Worm (Caenorhabditis elegans) whole organism, mixed stage, embryonic: ENCODE data around the gene unc-43.

Source experiments
- M03D4.4 ChIP-seq: sonication (generic microtip); optimal IDR thresholded peaks from 2 replicates; lab custom pipeline; 2017; ENCODE audit warnings: mild to moderate bottlenecking, missing genetic modification characterization, missing compliant biosample characterization
- bed-3 ChIP-seq: fragments of 200-800 bp; sonication (Bioruptor generic); optimal IDR thresholded peaks from 3 replicates; lab custom pipeline; 2018; ENCODE audit warnings: mild to moderate bottlenecking, missing genetic modification characterization, moderate library complexity, missing compliant biosample characterization
- blmp-1 ChIP-seq: fragments of 150-350 bp; optimal IDR thresholded peaks from 2 replicates; lab custom pipeline; 2014; ENCODE audit warnings: missing biosample characterization, missing genetic modification characterization
- ceh-39 ChIP-seq: fragments of 150-350 bp; optimal IDR thresholded peaks from 2 replicates; lab custom pipeline; 2014; ENCODE audit warnings: missing biosample characterization, missing genetic modification characterization
- ceh-43 ChIP-seq: fragments of 200-800 bp; sonication (Bioruptor generic); optimal IDR thresholded peaks from 2 replicates; lab custom pipeline; 2018; ENCODE audit warnings: mild to moderate bottlenecking, missing genetic modification characterization, moderate library complexity, missing compliant biosample characterization
- ceh-83 ChIP-seq: fragments of 200-800 bp; sonication (Bioruptor generic); optimal IDR thresholded peaks from 2 replicates; lab custom pipeline; 2018; ENCODE audit warnings: mild to moderate bottlenecking, missing genetic modification characterization, missing compliant biosample characterization
- ces-1 ChIP-seq: fragments of 150-350 bp; optimal IDR thresholded peaks from 2 replicates; lab custom pipeline; 2014; ENCODE audit warnings: missing biosample characterization, missing genetic modification reagents, missing genetic modification characterization
- cnd-1 ChIP-seq: fragments of 200-800 bp; sonication (Bioruptor generic); optimal IDR thresholded peaks from 2 replicates; lab custom pipeline; 2018; ENCODE audit warnings: mild to moderate bottlenecking, missing genetic modification characterization, missing compliant biosample characterization
- drap-1 ChIP-seq: fragments of 200-800 bp; sonication (Bioruptor generic); optimal IDR thresholded peaks from 3 replicates; lab custom pipeline; 2018; ENCODE audit warnings: mild to moderate bottlenecking, missing genetic modification characterization, missing compliant biosample characterization
- elt-1 ChIP-seq: sonication (generic microtip); optimal IDR thresholded peaks from 2 replicates; lab custom pipeline; 2017; ENCODE audit warnings: missing genetic modification characterization, mild to moderate bottlenecking, missing compliant biosample characterization, antibody characterized with exemption, moderate library complexity, borderline replicate concordance; ENCODE audit not compliant: insufficient read depth
- elt-3 ChIP-seq: fragments of 150-350 bp; optimal IDR thresholded peaks from 2 replicates; lab custom pipeline; 2014; ENCODE audit warnings: missing biosample characterization, missing genetic modification characterization
- flh-1 ChIP-seq: fragments of 200-800 bp; sonication (Bioruptor generic); optimal IDR thresholded peaks from 2 replicates; lab custom pipeline; 2018; ENCODE audit warnings: mild to moderate bottlenecking, missing genetic modification characterization, moderate library complexity, missing compliant biosample characterization
- ham-2 ChIP-seq: fragments of 200-800 bp; sonication (Bioruptor generic); optimal IDR thresholded peaks from 2 replicates; lab custom pipeline; 2018; ENCODE audit warnings: mild to moderate bottlenecking, missing genetic modification characterization, missing compliant biosample characterization
- hlh-1 ChIP-seq: fragments of 150-350 bp; optimal IDR thresholded peaks from 2 replicates; lab custom pipeline; 2014; ENCODE audit warnings: missing biosample characterization, missing genetic modification reagents, missing genetic modification characterization
- lin-13 ChIP-seq: fragments of 150-350 bp; optimal IDR thresholded peaks from 2 replicates; lab custom pipeline; 2014; ENCODE audit warnings: missing biosample characterization, missing genetic modification characterization
- lin-32 ChIP-seq: fragments of 200-800 bp; sonication (Bioruptor generic); optimal IDR thresholded peaks from 2 replicates; lab custom pipeline; 2018; ENCODE audit warnings: mild to moderate bottlenecking, missing genetic modification characterization, missing compliant biosample characterization
- lsy-2 ChIP-seq: fragments of 150-350 bp; optimal IDR thresholded peaks from 2 replicates; lab custom pipeline; 2014; ENCODE audit warnings: missing biosample characterization, missing genetic modification characterization
- mab-5 ChIP-seq: fragments of 150-350 bp; optimal IDR thresholded peaks from 2 replicates; lab custom pipeline; 2014; ENCODE audit warnings: missing biosample characterization, missing genetic modification characterization
- mep-1 ChIP-seq: fragments of 150-350 bp; optimal IDR thresholded peaks from 2 replicates; lab custom pipeline; 2017; ENCODE audit warnings: missing biosample characterization, missing genetic modification reagents, missing genetic modification characterization, inconsistent platforms
- mls-2 ChIP-seq: sonication (generic microtip); optimal IDR thresholded peaks from 2 replicates; lab custom pipeline; 2016; ENCODE audit warnings: mild to moderate bottlenecking, missing genetic modification characterization, moderate library complexity, missing compliant biosample characterization
- nhr-12 ChIP-seq: fragments of 150-350 bp; optimal IDR thresholded peaks from 2 replicates; lab custom pipeline; 2014; ENCODE audit warnings: missing biosample characterization, missing genetic modification characterization
- nhr-2 ChIP-seq: fragments of 150-350 bp; optimal IDR thresholded peaks from 2 replicates; lab custom pipeline; 2014; ENCODE audit warnings: missing biosample characterization, missing genetic modification characterization
- nhr-237 ChIP-seq: fragments of 150-350 bp; optimal IDR thresholded peaks from 2 replicates; lab custom pipeline; 2014; ENCODE audit warnings: missing biosample characterization, missing genetic modification characterization
- nhr-28 ChIP-seq: fragments of 150-350 bp; optimal IDR thresholded peaks from 2 replicates; lab custom pipeline; 2014; ENCODE audit warnings: missing biosample characterization, missing genetic modification characterization
- nhr-76 ChIP-seq: sonication (generic microtip); optimal IDR thresholded peaks from 2 replicates; lab custom pipeline; 2017; ENCODE audit warnings: missing biosample characterization, missing genetic modification characterization
- pha-4 ChIP-seq: fragments of 150-350 bp; optimal IDR thresholded peaks from 2 replicates; lab custom pipeline; 2018; ENCODE audit warnings: missing biosample characterization, missing genetic modification reagents, missing genetic modification characterization
- sem-2 ChIP-seq: fragments of 200-800 bp; sonication (Bioruptor generic); optimal IDR thresholded peaks from 2 replicates; lab custom pipeline; 2018; ENCODE audit warnings: mild to moderate bottlenecking, missing genetic modification characterization, missing compliant biosample characterization
- snpc-4 ChIP-seq: fragments of 150-350 bp; optimal IDR thresholded peaks from 2 replicates; lab custom pipeline; 2014; ENCODE audit warnings: missing biosample characterization, missing genetic modification characterization
- sptf-1 ChIP-seq: sonication (generic microtip); optimal IDR thresholded peaks from 2 replicates; lab custom pipeline; 2017; ENCODE audit warnings: mild to moderate bottlenecking, missing genetic modification characterization, moderate library complexity, missing compliant biosample characterization
- tbx-8 ChIP-seq: fragments of 200-800 bp; sonication (Bioruptor generic); optimal IDR thresholded peaks from 2 replicates; lab custom pipeline; 2018; ENCODE audit warnings: mild to moderate bottlenecking, missing genetic modification characterization, moderate library complexity, missing compliant biosample characterization
- unc-120 ChIP-seq: sonication (generic microtip); optimal IDR thresholded peaks from 2 replicates; lab custom pipeline; 2017; ENCODE audit warnings: missing genetic modification characterization, missing compliant biosample characterization; ENCODE audit not compliant: poor library complexity, severe bottlenecking
- unc-39 ChIP-seq: fragments of 150-350 bp; optimal IDR thresholded peaks from 2 replicates; lab custom pipeline; 2014; ENCODE audit warnings: missing biosample characterization, missing genetic modification characterization
- unc-62 ChIP-seq: fragments of 150-350 bp; optimal IDR thresholded peaks from 2 replicates; lab custom pipeline; 2014; ENCODE audit warnings: missing biosample characterization, missing genetic modification reagents, missing genetic modification characterization
- zip-8 ChIP-seq: fragments of 150-350 bp; optimal IDR thresholded peaks from 2 replicates; lab custom pipeline; 2014; ENCODE audit warnings: missing biosample characterization, missing genetic modification characterization
- ztf-11 ChIP-seq: fragments of 150-350 bp; optimal IDR thresholded peaks from 2 replicates; lab custom pipeline; 2014; ENCODE audit warnings: missing biosample characterization, missing genetic modification characterization

The unc-43 gene

ce11 chrIV:10381035-10381434 is 31.0 kb upstream of the unc-43 start:
- TF ChIP-seq nhr-28 (tag; lab: Kevin White, UChicago), result no peak
- TF ChIP-seq mls-2 (tag; lab: Kevin White, UChicago), result no peak
- no peak for TF ChIP-seq unc-39
- TF ChIP-seq ceh-39 (tag; lab: Kevin White, UChicago), result no peak
- TF ChIP-seq lin-32 (GFP tag; lab: Kevin White, UChicago), result no peak
- no peak for TF ChIP-seq flh-1
- TF ChIP-seq nhr-237 (tag; lab: Kevin White, UChicago), result no peak
- TF ChIP-seq nhr-2 (tag; lab: Kevin White, UChicago), result no peak
- TF ChIP-seq lsy-2 (tag; lab: Kevin White, UChicago), result no peak
- no peak for TF ChIP-seq hlh-1 (tag; lab: Kevin White, UChicago)
- no peak for TF ChIP-seq mep-1 (tag; lab: Kevin White, UChicago)

ce11 chrIV:10380626-10381025 is 30.6 kb upstream of the unc-43 start:
- TF ChIP-seq unc-39 (no peak), snpc-4 (no peak), nhr-76 (tag; lab: Kevin White, UChicago) (no peak), flh-1 (no peak), elt-3 (no peak), ham-2 (GFP tag; lab: Kevin White, UChicago) (peak; percentile 45), lsy-2 (tag; lab: Kevin White, UChicago) (no peak), blmp-1 (tag; lab: Kevin White, UChicago) (no peak), pha-4 (tag; lab: Kevin White, UChicago) (peak; percentile 2), tbx-8 (no peak), nhr-28 (tag; lab: Kevin White, UChicago) (no peak), unc-120 (tag; lab: Kevin White, UChicago) (peak; percentile 6), ceh-43 (GFP tag; lab: Kevin White, UChicago) (no peak), sem-2 (GFP tag; lab: Kevin White, UChicago) (no peak), cnd-1 (tag; lab: Kevin White, UChicago) (no peak), ces-1 (GFP tag; lab: Kevin White, UChicago) (peak; percentile 57), zip-8 (tag; lab: Kevin White, UChicago) (no peak), ceh-83 (no peak), mep-1 (tag; lab: Kevin White, UChicago) (no peak), nhr-237 (tag; lab: Kevin White, UChicago) (no peak), sptf-1 (no peak), mab-5 (no peak), drap-1 (GFP tag; lab: Kevin White, UChicago) (no peak), lin-13 (tag; lab: Kevin White, UChicago) (no peak), elt-1 (tag; lab: Kevin White, UChicago) (no peak), ceh-39 (tag; lab: Kevin White, UChicago) (no peak), hlh-1 (tag; lab: Kevin White, UChicago) (no peak), unc-62 (GFP tag; lab: Kevin White, UChicago) (no peak), mls-2 (tag; lab: Kevin White, UChicago) (no peak), M03D4.4 (tag; lab: Kevin White, UChicago) (no peak), nhr-12 (no peak), ztf-11 (peak; percentile 1), bed-3 (GFP tag; lab: Kevin White, UChicago) (no peak), nhr-2 (tag; lab: Kevin White, UChicago) (no peak), lin-32 (GFP tag; lab: Kevin White, UChicago) (no peak)

- TF ChIP-seq drap-1 (GFP tag; lab: Kevin White, UChicago) (no peak), hlh-1 (tag; lab: Kevin White, UChicago) (no peak), nhr-237 (tag; lab: Kevin White, UChicago) (no peak), ceh-43 (GFP tag; lab: Kevin White, UChicago) (no peak), sptf-1 (no peak), mep-1 (tag; lab: Kevin White, UChicago) (no peak), lin-32 (GFP tag; lab: Kevin White, UChicago) (no peak), ces-1 (GFP tag; lab: Kevin White, UChicago) (no peak), nhr-12 (no peak), cnd-1 (tag; lab: Kevin White, UChicago) (no peak), zip-8 (tag; lab: Kevin White, UChicago) (no peak), nhr-2 (tag; lab: Kevin White, UChicago) (no peak), bed-3 (GFP tag; lab: Kevin White, UChicago) (no peak), unc-62 (GFP tag; lab: Kevin White, UChicago) (no peak), blmp-1 (tag; lab: Kevin White, UChicago) (no peak), unc-120 (tag; lab: Kevin White, UChicago) (no peak), elt-1 (tag; lab: Kevin White, UChicago) (no peak), ceh-39 (tag; lab: Kevin White, UChicago) (no peak)
- TF ChIP-seq, all 35 proteins: peak for 0
These were observed 24.6 kb upstream of the unc-43 start, which contains the start of gene mask-1 for ce11 chrIV:10374601-10375000. mask-1 (plus strand) TSS chrIV:10374901.
